Worm (Caenorhabditis elegans): ENCODE measurements around the gene asb-2.

asb-2 gene

ce11 chrX:4462390-4462789 lies 7.2 kb upstream of the asb-2 start, which contains the start of gene atg-16.1 (continued):
- peak; percentile 41 for TF ChIP-seq fkh-8 (tag; optimal IDR thresholded peaks at IDR 0.05)
- no peak for TF ChIP-seq ztf-4 (tag; optimal IDR thresholded peaks at IDR 0.05)
- TF ChIP-seq sox-4 (tag; optimal IDR thresholded peaks at IDR 0.05): peak; percentile 7
- TF ChIP-seq C34B4.2 (tag; optimal IDR thresholded peaks at IDR 0.05): no peak
- no peak for TF ChIP-seq lir-3 (tag; optimal IDR thresholded peaks at IDR 0.05; ENCODE audit: poor library complexity)
- TF ChIP-seq nhr-76 (tag; optimal IDR thresholded peaks at IDR 0.05): no peak
- no peak for TF ChIP-seq ama-1 (optimal IDR thresholded peaks at IDR 0.05)
- no peak for TF ChIP-seq snpc-4 (tag; optimal IDR thresholded peaks at IDR 0.05)
- TF ChIP-seq Y116A8C.19 (tag; optimal IDR thresholded peaks at IDR 0.05; ENCODE audit: borderline replicate concordance): no peak
- no peak for TF ChIP-seq nhr-28 (tag; optimal IDR thresholded peaks at IDR 0.05)
- TF ChIP-seq unc-130 (tag; optimal IDR thresholded peaks at IDR 0.05): peak; percentile 56
- peak; percentile 37 for TF ChIP-seq nhr-90 (tag; optimal IDR thresholded peaks at IDR 0.05; ENCODE audit: poor library complexity)
- TF ChIP-seq nhr-12 (tag; optimal IDR thresholded peaks at IDR 0.05): no peak
- TF ChIP-seq skn-1 (tag; optimal IDR thresholded peaks at IDR 0.05): peak; percentile 73
- TF ChIP-seq zag-1 (tag; optimal IDR thresholded peaks at IDR 0.05): no peak
- peak; percentile 2 for TF ChIP-seq jun-1 (tag; optimal IDR thresholded peaks at IDR 0.05)
- TF ChIP-seq snu-23 (GFP tag; optimal IDR thresholded peaks at IDR 0.05): peak; percentile 73
- TF ChIP-seq fkh-10 (GFP tag; optimal IDR thresholded peaks at IDR 0.05): no peak
- peak; percentile 36 for TF ChIP-seq lin-13 (GFP tag; optimal IDR thresholded peaks at IDR 0.05)
- TF ChIP-seq nhr-47 (tag; optimal IDR thresholded peaks at IDR 0.05): peak; percentile 66
- no peak for TF ChIP-seq egl-13 (tag; optimal IDR thresholded peaks at IDR 0.05)
- TF ChIP-seq ets-5 (GFP tag; IDR thresholded peaks at IDR 0.05): no peak
- TF ChIP-seq pag-3 (tag; optimal IDR thresholded peaks at IDR 0.05; ENCODE audit: borderline replicate concordance, insufficient read depth): no peak
- no peak for TF ChIP-seq unc-62 (GFP tag; optimal IDR thresholded peaks at IDR 0.05)
- no peak for TF ChIP-seq aha-1 (tag; optimal IDR thresholded peaks at IDR 0.05)
- no peak for TF ChIP-seq sup-37 (GFP tag; optimal IDR thresholded peaks at IDR 0.05)
- no peak for TF ChIP-seq ztf-11 (tag; optimal IDR thresholded peaks at IDR 0.05)
- TF ChIP-seq C16A3.4 (tag; optimal IDR thresholded peaks at IDR 0.05): peak; percentile 69
- TF ChIP-seq vab-15 (tag; optimal IDR thresholded peaks at IDR 0.05): no peak
- peak; percentile 37 for TF ChIP-seq nhr-77 (tag; optimal IDR thresholded peaks at IDR 0.05)

ce11 chrX:4464367-4464766 lies 5.2 kb upstream of the asb-2 start:
- TF ChIP-seq dsc-1 (tag; optimal IDR thresholded peaks at IDR 0.05) (peak; percentile 86), fkh-4 (tag; optimal IDR thresholded peaks at IDR 0.05; ENCODE audit: borderline replicate concordance) (peak; percentile 59), isw-1 (GFP tag; IDR thresholded peaks at IDR 0.05) (no peak)

- TF ChIP-seq Y116A8C.19 (tag; optimal IDR thresholded peaks at IDR 0.05; ENCODE audit: borderline replicate concordance) (no peak), nhr-76 (tag; optimal IDR thresholded peaks at IDR 0.05) (no peak), ceh-82 (tag; optimal IDR thresholded peaks at IDR 0.05) (no peak), efl-3 (GFP tag; optimal IDR thresholded peaks at IDR 0.05) (no peak), nhr-71 (tag; optimal IDR thresholded peaks at IDR 0.05) (no peak), nhr-11 (tag; optimal IDR thresholded peaks at IDR 0.05) (no peak), mab-9 (GFP tag; IDR thresholded peaks at IDR 0.05) (no peak)
These were observed 3.3 kb upstream of the asb-2 start, which contains the start of gene nmur-3 for ce11 chrX:4466218-4466617. Gene nmur-3 (plus strand): TSS chrX:4466518.

DNA sequence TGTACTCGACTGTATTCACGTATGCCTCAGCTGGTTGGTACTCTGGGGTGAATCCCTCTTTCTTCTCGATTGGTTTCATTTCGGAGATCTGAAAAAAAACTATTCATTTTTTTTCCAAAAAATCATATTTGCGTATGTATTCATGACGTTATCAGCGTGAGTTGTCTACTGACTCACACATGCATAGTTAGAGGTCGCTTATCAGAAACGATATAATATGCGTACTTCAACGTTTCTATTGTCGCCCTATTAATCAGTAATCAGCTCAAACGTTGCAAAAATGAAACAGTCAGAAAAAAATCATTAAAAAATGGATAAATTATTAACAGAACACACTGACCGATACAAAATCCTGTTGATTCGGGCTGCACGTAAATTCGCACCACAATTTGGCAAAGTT lies 8.9 kb downstream of the asb-2 start:
- TF ChIP-seq tlp-1 (tag; optimal IDR thresholded peaks at IDR 0.05) (no peak), elt-2 (tag; optimal IDR thresholded peaks at IDR 0.05) (peak; percentile 65), lin-35 (GFP tag; optimal IDR thresholded peaks at IDR 0.05) (peak in 1 of 2 experiments; percentile 21), mdl-1 (tag; optimal IDR thresholded peaks at IDR 0.05) (no peak)

All from whole organism, L1 larva.